Fruit fly (Drosophila melanogaster) whole organism, embryonic: ENCODE data around the gene CG43318.
A peak's percentile ranks its signal among the peaks of the same experiment; 100 is the strongest.

Experiments
- Awh ChIP-seq: fragments of 200-800 bp; sonication (Bioruptor generic); IDR thresholded peaks from 2 replicates; pipeline ENCODE4, ENCODE4 v1.3.6; 2022; ENCODE audit warnings: missing biosample characterization, missing genetic modification characterization
- Blimp-1 ChIP-seq: fragments of 200-800 bp; sonication (Bioruptor generic); optimal IDR thresholded peaks from 3 replicates; lab custom pipeline; 2018; ENCODE audit warnings: missing biosample characterization, missing genetic modification characterization, mild to moderate bottlenecking, moderate library complexity, missing genetic modification reagents
- C15 ChIP-seq: fragments of 200-800 bp; sonication (Bioruptor generic); IDR thresholded peaks from 3 replicates; pipeline ENCODE4 v1.3.6; 2022; ENCODE audit warnings: missing biosample characterization, missing genetic modification characterization
- CG10543 ChIP-seq: fragments of 200-800 bp; sonication (Bioruptor generic); optimal IDR thresholded peaks from 3 replicates; lab custom pipeline; 2017; ENCODE audit warnings: missing biosample characterization, mild to moderate bottlenecking, missing genetic modification characterization, moderate library complexity
- CG11560 ChIP-seq: fragments of 200-800 bp; sonication (Bioruptor generic); IDR thresholded peaks from 3 replicates; pipeline ENCODE4 v1.3.6; 2022; ENCODE audit warnings: missing biosample characterization, missing genetic modification characterization
- CG1233 ChIP-seq: fragments of 200-800 bp; sonication (Bioruptor generic); optimal IDR thresholded peaks from 4 replicates; lab custom pipeline; 2018; ENCODE audit warnings: missing biosample characterization, mild to moderate bottlenecking, missing genetic modification characterization
- CG13894 ChIP-seq: fragments of 200-800 bp; sonication (Bioruptor generic); optimal IDR thresholded peaks from 3 replicates; lab custom pipeline; 2018; ENCODE audit warnings: missing biosample characterization, mild to moderate bottlenecking, missing genetic modification characterization, moderate library complexity
- CG16779 ChIP-seq: fragments of 200-800 bp; sonication (Bioruptor generic); IDR thresholded peaks from 2 replicates; pipeline ENCODE4 v1.3.6; 2022; ENCODE audit warnings: missing biosample characterization, missing genetic modification characterization
- CG17612 ChIP-seq: fragments of 200-800 bp; sonication (Bioruptor generic); IDR thresholded peaks from 2 replicates; pipeline ENCODE4 v1.3.6; 2022; ENCODE audit warnings: missing biosample characterization, missing genetic modification characterization
- CG31388 ChIP-seq: fragments of 200-800 bp; sonication (Bioruptor generic); optimal IDR thresholded peaks from 2 replicates; lab custom pipeline; 2016; ENCODE audit warnings: missing biosample characterization, missing genetic modification characterization
- CG3163 ChIP-seq: fragments of 200-800 bp; sonication (Bioruptor generic); optimal IDR thresholded peaks from 3 replicates; lab custom pipeline; 2016; ENCODE audit warnings: missing biosample characterization, missing genetic modification characterization
- CG3726 ChIP-seq: fragments of 200-800 bp; sonication (Bioruptor generic); IDR thresholded peaks from 3 replicates; pipeline ENCODE4, ENCODE4 v1.3.6; 2022; ENCODE audit warnings: missing biosample characterization, missing genetic modification characterization
- CG6765 ChIP-seq: fragments of 200-800 bp; sonication (Bioruptor generic); optimal IDR thresholded peaks from 3 replicates; lab custom pipeline; 2017; ENCODE audit warnings: missing biosample characterization, mild to moderate bottlenecking, missing genetic modification characterization
- CG7963 ChIP-seq: fragments of 200-800 bp; sonication (Bioruptor generic); IDR thresholded peaks from 3 replicates; pipeline ENCODE4 v1.3.6; 2022; ENCODE audit warnings: missing biosample characterization, missing genetic modification characterization; ENCODE audit not compliant: partially characterized antibody
- CG8290 ChIP-seq, 3 experiments: fragments of 200-800 bp; sonication (Bioruptor generic); optimal IDR thresholded peaks; 2 replicates each; lab custom pipeline; 2016 to 2019; ENCODE audit warnings: missing biosample characterization in 3 of 3, missing genetic modification characterization in 3 of 3, mild to moderate bottlenecking in 2 of 3, moderate library complexity in 1 of 3
- CG9727 ChIP-seq: fragments of 200-800 bp; sonication (Bioruptor generic); optimal IDR thresholded peaks from 3 replicates; lab custom pipeline; 2017; ENCODE audit warnings: missing biosample characterization, mild to moderate bottlenecking, missing genetic modification characterization
- CHES-1-like ChIP-seq: fragments of 200-800 bp; sonication (Bioruptor generic); optimal IDR thresholded peaks from 2 replicates; lab custom pipeline; 2016; ENCODE audit warnings: missing biosample characterization, missing genetic modification characterization
- CTCF ChIP-seq: fragments of 200-800 bp; sonication (Bioruptor generic); optimal IDR thresholded peaks from 2 replicates; lab custom pipeline; 2017; ENCODE audit warnings: missing biosample characterization, mild to moderate bottlenecking, missing genetic modification characterization, moderate library complexity
- D ChIP-seq, 2 experiments: fragments of 200-800 bp in 1 of 2; fragments of >200 bp in 1 of 2; sonication (Bioruptor generic) in 1 of 2; optimal IDR thresholded peaks; 2 replicates in 1 of 2; 3 replicates in 1 of 2; lab custom pipeline; 2017; ENCODE audit warnings: mild to moderate bottlenecking in 1 of 2, missing biosample characterization in 1 of 2, missing genetic modification characterization in 1 of 2, missing genetic modification reagents in 1 of 2
- Deaf1 ChIP-seq: fragments of 200-800 bp; optimal IDR thresholded peaks from 3 replicates; lab custom pipeline; 2019; ENCODE audit warnings: missing biosample characterization, mild to moderate bottlenecking, missing genetic modification characterization, moderate library complexity
- ERR ChIP-seq: fragments of 200-800 bp; sonication (Bioruptor generic); optimal IDR thresholded peaks from 2 replicates; lab custom pipeline; 2016; ENCODE audit warnings: missing biosample characterization, missing genetic modification characterization
- Eip74EF ChIP-seq, 2 experiments: fragments of 200-800 bp in 1 of 2; fragments of >200 bp in 1 of 2; sonication (Bioruptor generic) in 1 of 2; optimal IDR thresholded peaks; 2 replicates each; lab custom pipeline; 2017 to 2019; ENCODE audit warnings: missing biosample characterization in 2 of 2, missing genetic modification characterization in 2 of 2, mild to moderate bottlenecking in 1 of 2, moderate library complexity in 1 of 2
- Gug ChIP-seq: fragments of 200-800 bp; sonication (Bioruptor generic); IDR thresholded peaks from 4 replicates; pipeline ENCODE4 v1.3.6; 2022; ENCODE audit warnings: missing biosample characterization, missing genetic modification characterization
- HLHmδ ChIP-seq: fragments of 200-800 bp; sonication (Bioruptor generic); optimal IDR thresholded peaks from 2 replicates; lab custom pipeline; 2018; ENCODE audit warnings: missing biosample characterization, mild to moderate bottlenecking, missing genetic modification characterization, moderate library complexity
- Hr51 ChIP-seq, 2 experiments: fragments of 200-800 bp; sonication (Bioruptor generic); optimal IDR thresholded peaks; 2 replicates in 1 of 2; 3 replicates in 1 of 2; lab custom pipeline; 2016 to 2018; ENCODE audit warnings: missing biosample characterization in 2 of 2, missing genetic modification characterization in 2 of 2, mild to moderate bottlenecking in 1 of 2, moderate library complexity in 1 of 2
- Jarid2 ChIP-seq: fragments of 200-800 bp; sonication (Bioruptor generic); optimal IDR thresholded peaks from 3 replicates; lab custom pipeline; 2017; ENCODE audit warnings: mild to moderate bottlenecking, missing biosample characterization, missing genetic modification reagents, missing genetic modification characterization
- Med ChIP-seq: fragments of 200-800 bp; sonication (Bioruptor generic); peaks from one replicate; lab custom pipeline; 2016; ENCODE audit warnings: missing biosample characterization, missing genetic modification characterization, mild to moderate bottlenecking, inconsistent platforms, moderate library complexity
- Meics ChIP-seq: fragments of 200-800 bp; sonication (Bioruptor generic); optimal IDR thresholded peaks from 2 replicates; lab custom pipeline; 2017; ENCODE audit warnings: missing biosample characterization, mild to moderate bottlenecking, missing genetic modification characterization
- Side ChIP-seq: fragments of 200-800 bp; sonication (Bioruptor generic); optimal IDR thresholded peaks from 2 replicates; lab custom pipeline; 2016; ENCODE audit warnings: missing biosample characterization, missing genetic modification characterization
- Sry-β ChIP-seq: fragments of 200-800 bp; sonication (Bioruptor generic); optimal IDR thresholded peaks from 2 replicates; lab custom pipeline; 2018; ENCODE audit warnings: missing biosample characterization, mild to moderate bottlenecking, missing genetic modification characterization, moderate library complexity
- aop ChIP-seq: fragments of 200-800 bp; sonication (Bioruptor generic); IDR thresholded peaks from 2 replicates; pipeline ENCODE4 v1.3.6; 2022; ENCODE audit warnings: missing biosample characterization, missing genetic modification characterization
- chinmo ChIP-seq: fragments of 200-800 bp; sonication (Bioruptor generic); IDR thresholded peaks from 4 replicates; pipeline ENCODE4 v1.3.6; 2022; ENCODE audit warnings: missing biosample characterization, missing genetic modification characterization; ENCODE audit not compliant: partially characterized antibody
- crol ChIP-seq: fragments of 200-800 bp; sonication (Bioruptor generic); IDR thresholded peaks from 2 replicates; pipeline ENCODE4 v1.3.6; 2022; ENCODE audit warnings: missing biosample characterization, missing genetic modification characterization
- en ChIP-seq: fragments of 200-800 bp; sonication (Bioruptor generic); optimal IDR thresholded peaks from 2 replicates; lab custom pipeline; 2016; ENCODE audit warnings: missing biosample characterization, missing genetic modification characterization
- gsb ChIP-seq: fragments of 200-800 bp; sonication (Bioruptor generic); IDR thresholded peaks from 2 replicates; pipeline ENCODE4 v1.3.6; 2022; ENCODE audit warnings: missing biosample characterization, missing genetic modification characterization
- ken ChIP-seq: fragments of 200-800 bp; sonication (Bioruptor generic); IDR thresholded peaks from 3 replicates; pipeline ENCODE4 v1.3.6; 2022; ENCODE audit warnings: missing biosample characterization, missing genetic modification characterization
- kni ChIP-seq: fragments of 200-800 bp; sonication (Bioruptor generic); optimal IDR thresholded peaks from 3 replicates; lab custom pipeline; 2017; ENCODE audit warnings: mild to moderate bottlenecking, missing biosample characterization, missing genetic modification reagents, missing genetic modification characterization
- lov ChIP-seq, 2 experiments: fragments of 200-800 bp in 1 of 2; fragments of >200 bp in 1 of 2; sonication (Bioruptor generic) in 1 of 2; IDR thresholded peaks in 1 of 2; optimal IDR thresholded peaks in 1 of 2; 2 replicates in 1 of 2; 3 replicates in 1 of 2; pipeline versions ENCODE4 v1.3.6 to Lab custom; 2017 to 2022; ENCODE audit warnings: missing biosample characterization in 1 of 2, missing genetic modification characterization in 1 of 2
- nom ChIP-seq: fragments of 200-800 bp; sonication (Bioruptor generic); optimal IDR thresholded peaks from 2 replicates; lab custom pipeline; 2017; ENCODE audit warnings: missing biosample characterization, missing genetic modification characterization, mild to moderate bottlenecking, moderate library complexity, missing genetic modification reagents
- shn ChIP-seq: fragments of 200-800 bp; sonication (Bioruptor generic); optimal IDR thresholded peaks from 3 replicates; lab custom pipeline; 2016; ENCODE audit warnings: missing biosample characterization, missing genetic modification characterization
- slbo ChIP-seq: fragments of 200-800 bp; sonication (Bioruptor generic); IDR thresholded peaks from 2 replicates; pipeline ENCODE4 v1.3.6; 2022; ENCODE audit warnings: missing biosample characterization, missing genetic modification characterization
- sob ChIP-seq: fragments of 200-800 bp; sonication (Bioruptor generic); IDR thresholded peaks from 2 replicates; pipeline ENCODE4 v1.3.6; 2022; ENCODE audit warnings: missing biosample characterization, missing genetic modification characterization
- sr ChIP-seq: fragments of 200-800 bp; sonication (Bioruptor generic); IDR thresholded peaks from 3 replicates; pipeline ENCODE4 v1.3.6; 2022; ENCODE audit warnings: missing biosample characterization, missing genetic modification characterization
- trem ChIP-seq: fragments of 200-800 bp; optimal IDR thresholded peaks from 3 replicates; lab custom pipeline; 2019; ENCODE audit warnings: missing biosample characterization, mild to moderate bottlenecking, missing genetic modification characterization, moderate library complexity
- zfh2 ChIP-seq: fragments of 200-800 bp; sonication (Bioruptor generic); optimal IDR thresholded peaks from 2 replicates; lab custom pipeline; 2016; ENCODE audit warnings: missing biosample characterization, missing genetic modification characterization

The CG43318 gene

DNA sequence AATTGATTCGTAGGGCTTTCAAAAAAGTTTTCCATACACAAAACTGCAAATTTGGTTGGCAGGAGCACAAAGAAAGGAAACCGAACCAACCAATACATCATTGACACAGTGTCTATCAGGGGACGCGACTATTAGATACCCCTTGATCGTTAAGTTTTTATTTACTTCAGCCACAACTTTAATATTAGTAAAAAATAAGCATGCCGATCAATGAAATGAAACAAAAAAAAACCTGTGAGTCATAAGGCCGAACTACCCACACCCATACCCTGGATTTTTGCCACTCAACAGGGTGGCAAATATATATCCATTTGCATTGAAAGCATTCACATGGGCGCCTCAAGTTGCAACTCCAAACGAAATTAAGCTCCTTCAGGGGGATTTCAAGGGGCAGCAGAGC lies 17.0 kb downstream of the CG43318 start (continued):
- TF ChIP-seq ERR (no peak), en (GFP tag; lab: Kevin White, UChicago) (no peak), CG11560 (no peak), CG7963 (GFP tag; lab: Robert Waterston, UW) (no peak), Eip74EF (GFP tag; optimal IDR thresholded peaks at IDR 0.05; lab: Kevin White, UChicago) (no peak), CG9727 (GFP tag; lab: Kevin White, UChicago) (no peak), aop (GFP tag; lab: Robert Waterston, UW) (no peak), CG3163 (no peak), Gug (GFP tag; lab: Robert Waterston, UW) (peak; percentile 19; the same call in 1 of the 4 replicates), CG31388 (GFP tag; lab: Kevin White, UChicago) (no peak), Hr51 (GFP tag; optimal IDR thresholded peaks at IDR 0.05; lab: Kevin White, UChicago) (no peak), sob (GFP tag; lab: Robert Waterston, UW) (peak; percentile 50; the same call in 1 of the 2 replicates), CG6765 (GFP tag; lab: Kevin White, UChicago) (no peak), Blimp-1 (GFP tag; lab: Kevin White, UChicago) (no peak), gsb (GFP tag; lab: Robert Waterston, UW) (no peak), HLHmδ (GFP tag; lab: Kevin White, UChicago) (no peak), slbo (GFP tag; lab: Robert Waterston, UW) (no peak)

DNA sequence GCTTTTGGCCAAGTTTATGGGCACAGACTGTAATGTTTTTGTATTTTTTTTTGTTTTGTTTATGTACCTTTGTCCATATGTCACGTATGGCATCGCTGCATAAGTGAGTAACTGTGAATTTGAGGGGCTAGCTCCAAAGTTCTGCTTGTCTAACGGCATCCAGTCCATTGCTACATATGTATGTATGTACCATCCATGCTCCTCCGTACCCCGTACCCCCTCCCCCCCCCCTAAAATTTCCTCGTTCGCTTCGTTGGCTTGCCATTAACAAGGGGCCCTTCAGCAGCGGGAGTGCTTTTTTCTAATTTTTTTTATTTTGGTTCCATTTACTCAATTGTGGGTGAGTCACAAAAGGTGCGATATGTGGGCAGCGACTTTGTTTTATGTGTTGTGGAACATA lies 19.1 kb downstream of the CG43318 start:
- peak; percentile 83 for TF ChIP-seq crol (GFP tag; lab: Robert Waterston, UW)
- peak; percentile 71; the same call in 2 of the 3 replicates for TF ChIP-seq sr (GFP tag; lab: Robert Waterston, UW)
- TF ChIP-seq CG17612 (GFP tag; lab: Robert Waterston, UW): no peak
- TF ChIP-seq kni (GFP tag; lab: Kevin White, UChicago): peak; percentile 49
- TF ChIP-seq aop (GFP tag; lab: Robert Waterston, UW): no peak

DNA sequence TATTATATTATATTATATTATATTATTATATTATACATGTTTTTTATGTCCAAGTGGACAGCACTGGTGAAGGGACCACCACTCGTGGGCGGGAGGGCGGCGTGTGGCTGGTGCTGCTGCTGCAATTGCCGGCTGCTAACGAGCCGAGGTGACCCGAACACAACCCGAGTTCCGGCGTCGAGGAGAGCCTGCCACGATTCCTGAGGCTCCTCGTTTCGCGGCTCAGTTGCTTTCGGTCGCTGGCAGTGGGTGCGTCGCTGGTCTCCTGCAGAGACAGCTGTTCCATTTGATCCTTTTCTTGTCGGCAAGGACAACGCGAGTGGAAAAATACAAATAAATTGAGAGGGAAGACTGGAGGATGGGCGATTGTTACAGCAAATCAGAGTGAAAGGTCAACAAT lies 22.9 kb downstream of the CG43318 start:
- TF ChIP-seq CG10543 (GFP tag; lab: Kevin White, UChicago): peak; percentile 11
- TF ChIP-seq C15 (GFP tag; lab: Robert Waterston, UW): no peak
- 0 out of 2 replicates have a peak, but pooled peaks have one; percentile 12 for TF ChIP-seq CG16779 (GFP tag; lab: Robert Waterston, UW)
- peak; percentile 11 for TF ChIP-seq CG13894
- TF ChIP-seq Jarid2: peak; percentile 29
- TF ChIP-seq ken (GFP tag; lab: Robert Waterston, UW): no peak
- TF ChIP-seq Side (GFP tag; lab: Kevin White, UChicago): no peak
- no peak for TF ChIP-seq Meics (GFP tag; lab: Kevin White, UChicago)
- no peak for TF ChIP-seq shn (GFP tag; lab: Kevin White, UChicago)
- no peak for TF ChIP-seq zfh2 (GFP tag; lab: Kevin White, UChicago)
- no peak for TF ChIP-seq CG8290 (GFP tag; optimal IDR thresholded peaks at IDR 0.05; lab: Kevin White, UChicago)
- peak in 1 of 2 experiments; percentile 9 for TF ChIP-seq CG8290 (tag; optimal IDR thresholded peaks at IDR 0.05; lab: Kevin White, UChicago)
- peak; percentile 36 for TF ChIP-seq Sry-β (GFP tag; lab: Kevin White, UChicago)
- no peak for TF ChIP-seq Awh (GFP tag; lab: Robert Waterston, UW)
- peak; percentile 32 for TF ChIP-seq trem (tag; lab: Kevin White, UChicago)
- 0 out of 4 replicates have a peak, but pooled peaks have one; percentile 22 for TF ChIP-seq chinmo
- TF ChIP-seq D (optimal IDR thresholded peaks at IDR 0.05; lab: Kevin White, UChicago): peak; percentile 44
- no peak for TF ChIP-seq D (GFP tag; optimal IDR thresholded peaks at IDR 0.05; lab: Kevin White, UChicago)
- TF ChIP-seq CG1233 (GFP tag; lab: Kevin White, UChicago): peak; percentile 54
- no peak for TF ChIP-seq lov (optimal IDR thresholded peaks at IDR 0.05; lab: Kevin White, UChicago)
- TF ChIP-seq lov (GFP tag; IDR thresholded peaks at IDR 0.05; lab: Robert Waterston, UW): 0 out of 3 replicates have a peak, but pooled peaks have one; percentile 38
- no peak for TF ChIP-seq CG3726
- peak; percentile 47 for TF ChIP-seq nom (GFP tag; lab: Kevin White, UChicago)
- TF ChIP-seq Med (GFP tag; lab: Kevin White, UChicago): peak; percentile 81
- no peak for TF ChIP-seq CHES-1-like (GFP tag; lab: Kevin White, UChicago)
- TF ChIP-seq CTCF (GFP tag; lab: Kevin White, UChicago): no peak
- TF ChIP-seq crol (GFP tag; lab: Robert Waterston, UW): 0 out of 2 replicates have a peak, but pooled peaks have one; percentile 41
- peak; percentile 97 for TF ChIP-seq Deaf1 (tag; lab: Kevin White, UChicago)
- TF ChIP-seq, all 482 proteins: peak for 15
